Worm (Caenorhabditis elegans) whole organism, L3 larva: Measurements from ENCODE around the gene lec-5.

Source experiments
- ZK546.5 ChIP-seq: sonication (generic microtip); optimal IDR thresholded peaks from 2 replicates; lab custom pipeline; 2017; ENCODE audit warnings: missing biosample characterization, missing genetic modification characterization
- unc-62 ChIP-seq: fragments of 150-350 bp; sonication (generic microtip); optimal IDR thresholded peaks from 4 replicates; lab custom pipeline; 2014; ENCODE audit warnings: missing biosample characterization, missing genetic modification reagents, missing genetic modification characterization

ce11 chrII:5858322-5858721, 17.4 kb upstream of the lec-5 start, which contains the start of gene F55C12.4:
- no peak for TF ChIP-seq ZK546.5
- no peak for TF ChIP-seq unc-62 (GFP tag; lab: Kevin White, UChicago)
